Fruit fly (Drosophila melanogaster): Measurements from ENCODE around the gene CG4325.

CG4325 gene

DNA sequence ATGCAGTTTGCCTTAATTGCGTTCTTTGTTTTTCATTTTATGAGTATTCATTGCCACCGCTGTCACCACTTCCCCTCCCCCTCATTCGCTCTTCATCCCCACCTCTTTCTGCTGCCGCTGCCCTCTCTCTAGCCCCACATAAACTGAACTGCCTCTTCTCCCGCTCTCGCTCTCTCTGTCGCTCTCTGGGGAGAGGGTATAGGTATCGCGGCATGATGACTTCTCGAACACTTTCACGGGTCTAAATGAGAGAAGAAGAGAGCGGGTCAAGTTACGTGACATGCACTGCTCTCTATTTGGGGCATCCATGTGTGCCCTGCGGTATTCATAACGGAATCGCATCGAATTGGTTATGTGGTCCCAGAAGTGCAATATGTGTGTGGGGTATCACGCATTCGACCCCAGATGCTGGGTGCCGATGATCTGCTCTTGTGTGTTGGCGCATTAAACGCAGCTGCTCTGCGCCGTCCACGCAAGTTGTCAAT is 40.1 kb upstream of the CG4325 start (continued):
- TF ChIP-seq pan (optimal IDR thresholded peaks at IDR 0.05) (peak in 1 of 2 experiments; percentile 63), pan (GFP tag; optimal IDR thresholded peaks at IDR 0.05 in 1 of 2, IDR thresholded peaks at IDR 0.05 in 1 of 2) (peak; percentile 53 to 90), stwl (tag; optimal IDR thresholded peaks at IDR 0.05) (no peak), cato (GFP tag; optimal IDR thresholded peaks at IDR 0.05; ENCODE audit: borderline replicate concordance) (peak; percentile 25), Ptx1 (GFP tag; IDR thresholded peaks at IDR 0.05) (peak; percentile 90), Dad (GFP tag; optimal IDR thresholded peaks at IDR 0.05) (peak; percentile 73), jumu (GFP tag; optimal IDR thresholded peaks at IDR 0.05) (peak; percentile 86), cwo (GFP tag; optimal IDR thresholded peaks at IDR 0.05) (peak; percentile 64), CG9797 (GFP tag; optimal IDR thresholded peaks at IDR 0.05) (peak; percentile 21), dimm (GFP tag; IDR thresholded peaks at IDR 0.05) (peak; percentile 55), prd (optimal IDR thresholded peaks at IDR 0.05) (no peak), prd (GFP tag; IDR thresholded peaks at IDR 0.05) (peak; percentile 91), ab (GFP tag; optimal IDR thresholded peaks at IDR 0.05) (peak; percentile 45), nau (GFP tag; optimal IDR thresholded peaks at IDR 0.05) (peak; percentile 93), nerfin-1 (tag; optimal IDR thresholded peaks at IDR 0.05) (peak; percentile 48), Drgx (GFP tag; IDR thresholded peaks at IDR 0.05) (peak; percentile 93), CG10209 (GFP tag; optimal IDR thresholded peaks at IDR 0.05) (peak; percentile 69), CG5180 (GFP tag; optimal IDR thresholded peaks at IDR 0.05) (peak; percentile 42), CG8478 (optimal IDR thresholded peaks at IDR 0.05) (no peak), ind (GFP tag; optimal IDR thresholded peaks at IDR 0.05) (peak; percentile 83), so (GFP tag; IDR thresholded peaks at IDR 0.05) (peak; percentile 92), Ravus (GFP tag; IDR thresholded peaks at IDR 0.05) (peak; percentile 37), gt (GFP tag; IDR thresholded peaks at IDR 0.05) (peak; percentile 53; the same call in 1 of the 2 replicates), CG17361 (GFP tag; IDR thresholded peaks at IDR 0.05) (peak; percentile 63), br (optimal IDR thresholded peaks at IDR 0.05) (no peak), ato (GFP tag; IDR thresholded peaks at IDR 0.05; ENCODE audit: partially characterized antibody) (no peak), CG2129 (GFP tag; IDR thresholded peaks at IDR 0.05; ENCODE audit: partially characterized antibody) (no peak), CG8944 (GFP tag; optimal IDR thresholded peaks at IDR 0.05) (peak; percentile 87), CG8089 (GFP tag; optimal IDR thresholded peaks at IDR 0.05) (peak; percentile 85), row (GFP tag; IDR thresholded peaks at IDR 0.05) (peak; percentile 97), Trl (optimal IDR thresholded peaks at IDR 0.05) (peak; percentile 84 to 97), Trl (GFP tag; optimal IDR thresholded peaks at IDR 0.05) (peak; percentile 83), amos (GFP tag; IDR thresholded peaks at IDR 0.05; ENCODE audit: partially characterized antibody) (no peak), zen (tag; optimal IDR thresholded peaks at IDR 0.05) (no peak), BtbVII (GFP tag; optimal IDR thresholded peaks at IDR 0.05) (peak; percentile 55), CG11085 (GFP tag; IDR thresholded peaks at IDR 0.05) (peak; percentile 50; the same call in 1 of the 2 replicates), CrebB (tag; optimal IDR thresholded peaks at IDR 0.05) (peak; percentile 73), CG17802 (tag; optimal IDR thresholded peaks at IDR 0.05) (peak; percentile 43), CG5953 (GFP tag; IDR thresholded peaks at IDR 0.05) (peak; percentile 74), fd102C (GFP tag; optimal IDR thresholded peaks at IDR 0.05) (no peak), CG3726 (GFP tag; IDR thresholded peaks at IDR 0.05) (peak; percentile 75; the same call in 2 of the 3 replicates), E2f1 (GFP tag; IDR thresholded peaks at IDR 0.05) (peak; percentile 89), run (tag; optimal IDR thresholded peaks at IDR 0.05) (peak; percentile 68), corto (GFP tag; optimal IDR thresholded peaks at IDR 0.05) (peak; percentile 77), MBD-R2 (GFP tag; IDR thresholded peaks at IDR 0.05) (peak; percentile 41; the same call in 1 of the 2 replicates), lov (optimal IDR thresholded peaks at IDR 0.05) (no peak), lov (GFP tag; IDR thresholded peaks at IDR 0.05) (peak; percentile 84; the same call in 1 of the 3 replicates), CG8290 (GFP tag; optimal IDR thresholded peaks at IDR 0.05) (no peak), CG8290 (tag; optimal IDR thresholded peaks at IDR 0.05) (peak; percentile 11 to 96), CG3163 (GFP tag; optimal IDR thresholded peaks at IDR 0.05) (peak; percentile 75), trh (GFP tag; optimal IDR thresholded peaks at IDR 0.05) (peak; percentile 25), Dll (GFP tag; IDR thresholded peaks at IDR 0.05; ENCODE audit: partially characterized antibody) (peak; percentile 60; the same call in 2 of the 4 replicates)
